Fruit fly (Drosophila melanogaster): ENCODE results near the gene CG12065.

- TF ChIP-seq rn (GFP tag; IDR thresholded peaks at IDR 0.05): no peak
- no peak for TF ChIP-seq CG32121 (GFP tag; IDR thresholded peaks at IDR 0.05)
- TF ChIP-seq CG12605 (GFP tag; IDR thresholded peaks at IDR 0.05): no peak
Measured at dm6 chrX:8569038-8569437, 5.1 kb upstream of the CG12065 start.
